Worm (Caenorhabditis elegans): ENCODE results near the gene dig-1.

DNA sequence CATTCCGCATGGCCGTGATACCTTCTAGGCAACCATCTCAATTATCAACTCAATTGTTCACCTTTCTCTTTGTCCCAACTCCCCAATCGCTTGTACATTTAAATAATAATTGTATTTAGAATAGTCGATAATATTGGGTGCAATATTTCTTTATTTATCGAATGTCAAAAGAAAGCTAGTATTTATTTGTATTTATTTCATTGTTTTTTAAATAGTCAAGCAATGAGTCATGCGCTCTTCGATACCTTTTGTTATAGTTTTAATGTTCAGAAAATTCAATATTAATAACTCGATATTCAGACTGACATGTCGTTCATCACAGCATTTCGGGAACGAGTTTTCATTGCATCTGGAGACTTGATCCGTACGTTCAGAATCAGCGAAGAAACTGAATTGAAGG, 20.6 kb upstream of the dig-1 start, which contains the start of gene wdr-4:
- no peak for TF ChIP-seq nhr-90 (tag; optimal IDR thresholded peaks at IDR 0.05; ENCODE audit: poor library complexity)
- TF ChIP-seq egl-27 (tag; optimal IDR thresholded peaks at IDR 0.05) = no peak
- TF ChIP-seq mab-9 (GFP tag; IDR thresholded peaks at IDR 0.05) = no peak
- no peak for TF ChIP-seq ama-1 (optimal IDR thresholded peaks at IDR 0.05)
- TF ChIP-seq pag-3 (tag; optimal IDR thresholded peaks at IDR 0.05; ENCODE audit: borderline replicate concordance, insufficient read depth) = no peak
- TF ChIP-seq unc-62 (GFP tag; optimal IDR thresholded peaks at IDR 0.05) = no peak
- TF ChIP-seq nhr-11 (tag; optimal IDR thresholded peaks at IDR 0.05) = no peak
- no peak for TF ChIP-seq skn-1 (tag; optimal IDR thresholded peaks at IDR 0.05)

All from whole organism, L1 larva.